Worm (Caenorhabditis elegans) whole organism, late embryonic: ENCODE data around the gene F48B9.8.

ENCODE experiments used
- Y22D7AL.16 ChIP-seq: sonication (generic microtip); optimal IDR thresholded peaks from 2 replicates; lab custom pipeline; 2016; ENCODE audit warnings: missing genetic modification characterization, missing compliant biosample characterization
- ama-1 ChIP-seq: fragments of 150-350 bp; optimal IDR thresholded peaks from 2 replicates; lab custom pipeline; 2014
- ceh-31 ChIP-seq: sonication (generic microtip); optimal IDR thresholded peaks from 2 replicates; lab custom pipeline; 2016; ENCODE audit warnings: missing genetic modification characterization, missing compliant biosample characterization
- ceh-9 ChIP-seq: sonication (generic microtip); optimal IDR thresholded peaks from 2 replicates; lab custom pipeline; 2016; ENCODE audit warnings: mild to moderate bottlenecking, missing genetic modification characterization, inconsistent platforms, missing compliant biosample characterization
- fax-1 ChIP-seq: sonication (generic microtip); optimal IDR thresholded peaks from 2 replicates; lab custom pipeline; 2016; ENCODE audit warnings: missing genotype, missing genetic modification characterization, missing compliant biosample characterization
- pag-3 ChIP-seq: sonication (generic microtip); optimal IDR thresholded peaks from 2 replicates; lab custom pipeline; 2016; ENCODE audit warnings: missing compliant biosample characterization, missing genetic modification characterization, borderline replicate concordance
- rnt-1 ChIP-seq: sonication (generic microtip); optimal IDR thresholded peaks from 2 replicates; lab custom pipeline; 2016; ENCODE audit warnings: missing genetic modification characterization, missing compliant biosample characterization
- tbx-2 ChIP-seq: sonication (generic microtip); optimal IDR thresholded peaks from 2 replicates; lab custom pipeline; 2016; ENCODE audit warnings: missing genetic modification characterization, missing compliant biosample characterization

DNA sequence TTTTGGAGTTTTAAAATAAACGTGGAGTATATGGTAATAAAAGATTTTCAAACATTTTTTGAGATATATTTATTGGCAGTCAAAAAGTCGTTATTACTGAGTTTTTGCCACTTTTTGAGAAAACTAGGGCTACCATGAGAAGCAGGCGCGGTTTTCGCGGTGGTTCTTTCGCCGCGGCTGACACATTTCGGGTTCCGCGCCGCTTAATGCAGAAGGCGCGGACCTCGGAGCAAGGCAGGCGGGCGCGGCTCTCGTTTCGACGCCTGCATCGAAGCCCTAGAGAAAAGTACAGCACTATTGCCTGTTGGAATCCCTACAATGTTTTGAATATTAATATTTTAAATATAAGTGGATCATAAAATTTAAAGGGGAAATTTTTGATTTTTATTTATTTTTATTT is 43.2 kb upstream of the F48B9.8 start:
- TF ChIP-seq ama-1, result no peak
- TF ChIP-seq ceh-31 (tag; lab: Kevin White, UChicago), result no peak
- no peak for TF ChIP-seq fax-1 (tag; lab: Kevin White, UChicago)
- TF ChIP-seq Y22D7AL.16 (tag; lab: Kevin White, UChicago), result no peak
- no peak for TF ChIP-seq rnt-1 (tag; lab: Kevin White, UChicago)
- no peak for TF ChIP-seq tbx-2
- TF ChIP-seq ceh-9 (tag; lab: Kevin White, UChicago), result no peak
- TF ChIP-seq pag-3 (tag; lab: Kevin White, UChicago), result no peak
